Worm (Caenorhabditis elegans): ENCODE data around the gene rga-8.

The rga-8 gene

DNA sequence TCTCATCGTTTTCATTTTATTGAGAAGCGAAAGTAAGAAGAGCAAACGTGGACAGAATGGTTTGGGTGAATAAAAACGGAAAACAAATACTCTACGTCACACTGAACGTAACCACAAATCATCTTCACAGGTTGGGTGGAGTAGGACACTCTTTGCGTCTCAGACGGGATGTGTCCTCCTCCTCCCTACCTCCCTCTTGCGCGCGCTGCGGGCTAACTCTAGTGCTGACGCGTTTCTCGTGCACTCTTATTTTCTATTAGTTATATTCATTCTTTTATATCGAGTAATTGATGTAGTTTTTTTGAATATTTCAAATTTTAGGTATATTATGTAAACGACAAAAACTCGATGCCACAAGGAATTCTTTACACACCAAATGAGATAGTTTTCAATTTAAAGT lies 35.5 kb downstream of the rga-8 start, which contains the start of gene Y34B4A.7 (continued):
- TF ChIP-seq irx-1 (tag; optimal IDR thresholded peaks at IDR 0.05) (peak; percentile 59), lin-35 (GFP tag; optimal IDR thresholded peaks at IDR 0.05) (peak; percentile 66 to 71), ama-1 (optimal IDR thresholded peaks at IDR 0.05) (no peak), unc-30 (tag; optimal IDR thresholded peaks at IDR 0.05) (no peak), C34B4.2 (tag; optimal IDR thresholded peaks at IDR 0.05) (no peak), hpl-2 (GFP tag; optimal IDR thresholded peaks at IDR 0.05) (no peak), snu-23 (GFP tag; optimal IDR thresholded peaks at IDR 0.05) (peak; percentile 80), blmp-1 (tag; optimal IDR thresholded peaks at IDR 0.05) (peak; percentile 90), lin-39 (tag; optimal IDR thresholded peaks at IDR 0.05) (peak; percentile 13), egl-13 (tag; optimal IDR thresholded peaks at IDR 0.05) (peak; percentile 53), elt-2 (tag; optimal IDR thresholded peaks at IDR 0.05) (no peak), lsy-2 (tag; optimal IDR thresholded peaks at IDR 0.05) (peak; percentile 75 to 80), dsc-1 (tag; optimal IDR thresholded peaks at IDR 0.05) (peak; percentile 11), fos-1 (tag; optimal IDR thresholded peaks at IDR 0.05) (no peak), ets-5 (GFP tag; IDR thresholded peaks at IDR 0.05) (no peak), efl-1 (optimal IDR thresholded peaks at IDR 0.05) (peak; percentile 40 to 51), efl-1 (GFP tag; optimal IDR thresholded peaks at IDR 0.05 in 1 of 2) (peak; percentile 45 to 95), hlh-4 (tag; optimal IDR thresholded peaks at IDR 0.05) (no peak), fkh-4 (tag; optimal IDR thresholded peaks at IDR 0.05; ENCODE audit: borderline replicate concordance) (no peak), zag-1 (tag; optimal IDR thresholded peaks at IDR 0.05) (no peak), egl-27 (tag; optimal IDR thresholded peaks at IDR 0.05) (no peak), nhr-90 (tag; optimal IDR thresholded peaks at IDR 0.05; ENCODE audit: poor library complexity) (peak; percentile 80), elt-3 (tag; optimal IDR thresholded peaks at IDR 0.05) (peak in 1 of 6 experiments; percentile 79), C04F5.9 (tag; optimal IDR thresholded peaks at IDR 0.05) (no peak), aha-1 (tag; optimal IDR thresholded peaks at IDR 0.05) (no peak), pag-3 (tag; optimal IDR thresholded peaks at IDR 0.05; ENCODE audit: borderline replicate concordance, insufficient read depth) (no peak), tlp-1 (tag; optimal IDR thresholded peaks at IDR 0.05) (no peak), aly-2 (tag; optimal IDR thresholded peaks at IDR 0.05) (no peak), sptf-1 (tag; optimal IDR thresholded peaks at IDR 0.05) (no peak), dpl-1 (GFP tag; optimal IDR thresholded peaks at IDR 0.05) (peak; percentile 8 to 70 (median 55)), ceh-90 (tag; optimal IDR thresholded peaks at IDR 0.05) (no peak), mef-2 (tag; optimal IDR thresholded peaks at IDR 0.05) (no peak), nhr-47 (tag; optimal IDR thresholded peaks at IDR 0.05) (peak; percentile 81), fkh-10 (GFP tag; optimal IDR thresholded peaks at IDR 0.05) (no peak), xbp-1 (tag; optimal IDR thresholded peaks at IDR 0.05) (peak; percentile 86), Y116A8C.19 (tag; optimal IDR thresholded peaks at IDR 0.05; ENCODE audit: borderline replicate concordance) (no peak), unc-62 (GFP tag; optimal IDR thresholded peaks at IDR 0.05) (no peak), pqm-1 (tag; optimal IDR thresholded peaks at IDR 0.05) (no peak), efl-3 (GFP tag; optimal IDR thresholded peaks at IDR 0.05) (no peak), lin-15B (tag; optimal IDR thresholded peaks at IDR 0.05) (no peak), C16A3.4 (tag; optimal IDR thresholded peaks at IDR 0.05) (peak; percentile 63), ceh-63 (GFP tag; optimal IDR thresholded peaks at IDR 0.05) (no peak), sup-37 (GFP tag; optimal IDR thresholded peaks at IDR 0.05) (no peak)

DNA sequence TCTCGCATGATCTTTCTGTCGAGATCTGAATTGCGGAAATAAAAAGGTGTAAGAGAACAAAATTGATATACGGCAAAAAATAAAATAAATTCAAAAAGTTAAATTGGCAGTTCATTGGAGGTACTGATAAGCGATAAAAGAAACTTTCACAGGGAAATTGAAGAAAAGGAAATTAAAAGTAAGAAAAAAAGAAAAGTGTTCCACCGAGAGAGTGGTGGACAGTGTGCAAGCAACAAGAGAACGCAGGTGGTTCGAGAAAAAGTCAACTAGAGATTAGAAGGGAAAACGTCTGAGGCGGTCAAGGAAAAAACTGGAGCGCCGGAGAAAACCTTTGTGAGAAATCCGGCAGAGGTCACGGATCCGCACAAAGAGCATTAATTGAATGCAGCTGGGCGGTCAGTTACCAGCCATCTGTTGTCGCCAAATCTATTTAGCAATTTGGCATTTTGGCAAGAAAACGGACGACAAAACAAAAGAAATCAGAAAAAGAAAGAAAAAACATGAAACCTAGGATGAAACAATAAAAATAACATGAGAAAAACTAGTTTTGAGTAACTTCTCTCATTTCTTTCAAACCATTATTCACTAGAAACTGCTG lies 36.1 kb downstream of the rga-8 start, which contains the start of gene mtm-5:
mtm-5 (minus strand) TSS at position 27 of the 598 bp plus-strand sequence.
- TF ChIP-seq pax-3 (tag; optimal IDR thresholded peaks at IDR 0.05) = no peak
- TF ChIP-seq mep-1 (tag; optimal IDR thresholded peaks at IDR 0.05) = peak; percentile 26
- peak in 1 of 3 experiments; percentile 7 for TF ChIP-seq ceh-82 (tag; optimal IDR thresholded peaks at IDR 0.05)
- TF ChIP-seq skn-1 (tag; optimal IDR thresholded peaks at IDR 0.05) = no peak
- no peak for TF ChIP-seq jun-1 (tag; optimal IDR thresholded peaks at IDR 0.05)
- no peak for TF ChIP-seq unc-30 (tag; optimal IDR thresholded peaks at IDR 0.05)
- TF ChIP-seq pag-3 (tag; optimal IDR thresholded peaks at IDR 0.05; ENCODE audit: borderline replicate concordance, insufficient read depth) = no peak
- TF ChIP-seq isw-1 (GFP tag; IDR thresholded peaks at IDR 0.05) = no peak
- peak; percentile 90 for TF ChIP-seq dsc-1 (tag; optimal IDR thresholded peaks at IDR 0.05)
- TF ChIP-seq lir-3 (tag; optimal IDR thresholded peaks at IDR 0.05; ENCODE audit: poor library complexity) = no peak
- no peak for TF ChIP-seq nhr-47 (tag; optimal IDR thresholded peaks at IDR 0.05)
- TF ChIP-seq tbx-2 (tag; optimal IDR thresholded peaks at IDR 0.05) = no peak
- TF ChIP-seq ets-5 (GFP tag; IDR thresholded peaks at IDR 0.05) = no peak
- TF ChIP-seq lin-14 (GFP tag; optimal IDR thresholded peaks at IDR 0.05) = no peak
- no peak for TF ChIP-seq efl-1 (optimal IDR thresholded peaks at IDR 0.05)
- peak in 1 of 2 experiments; percentile 86 for TF ChIP-seq efl-1 (GFP tag; optimal IDR thresholded peaks at IDR 0.05 in 1 of 2)
- TF ChIP-seq grh-1 (GFP tag; IDR thresholded peaks at IDR 0.05) = no peak
- no peak for TF ChIP-seq lin-35 (GFP tag; optimal IDR thresholded peaks at IDR 0.05)
